Fruit fly (Drosophila melanogaster) whole organism, embryonic: ENCODE measurements around the gene CG15742.

ENCODE experiments used
- Asciz ChIP-seq: fragments of 200-800 bp; sonication (Bioruptor generic); optimal IDR thresholded peaks from 2 replicates; lab custom pipeline; 2017; ENCODE audit warnings: missing biosample characterization, mild to moderate bottlenecking, missing genetic modification characterization, missing genetic modification reagents
- CG10654 ChIP-seq: fragments of 200-800 bp; sonication (Bioruptor generic); optimal IDR thresholded peaks from 2 replicates; lab custom pipeline; 2016; ENCODE audit warnings: missing biosample characterization, missing genetic modification characterization
- CG12155 ChIP-seq: fragments of 200-800 bp; sonication (Bioruptor generic); optimal IDR thresholded peaks from 3 replicates; lab custom pipeline; 2016; ENCODE audit warnings: missing biosample characterization, missing genetic modification characterization
- CG12391 ChIP-seq: fragments of 200-800 bp; sonication (Bioruptor generic); optimal IDR thresholded peaks from 3 replicates; lab custom pipeline; 2018; ENCODE audit warnings: missing biosample characterization, mild to moderate bottlenecking, missing genetic modification characterization, moderate library complexity
- CG14050 ChIP-seq: fragments of 200-800 bp; sonication (Bioruptor generic); IDR thresholded peaks from 3 replicates; pipeline ENCODE4 v1.3.6; 2022; ENCODE audit warnings: missing biosample characterization, missing genetic modification characterization
- CG14441 ChIP-seq: fragments of 200-800 bp; sonication (Bioruptor generic); IDR thresholded peaks from 2 replicates; pipeline ENCODE4 v1.3.6; 2022; ENCODE audit warnings: missing biosample characterization, missing genetic modification characterization
- CG14710 ChIP-seq: fragments of 200-800 bp; sonication (Bioruptor generic); optimal IDR thresholded peaks from 3 replicates; lab custom pipeline; 2019; ENCODE audit warnings: missing biosample characterization, mild to moderate bottlenecking, missing genetic modification characterization, moderate library complexity
- CG1647 ChIP-seq: fragments of 200-800 bp; sonication (Bioruptor generic); optimal IDR thresholded peaks from 3 replicates; lab custom pipeline; 2016; ENCODE audit warnings: missing biosample characterization, missing genetic modification characterization
- CG16813 ChIP-seq: fragments of 200-800 bp; sonication (Bioruptor generic); IDR thresholded peaks from 3 replicates; pipeline ENCODE4 v1.3.6; 2022; ENCODE audit warnings: missing biosample characterization, missing genetic modification characterization; ENCODE audit not compliant: partially characterized antibody
- CG17829 ChIP-seq: fragments of 200-800 bp; optimal IDR thresholded peaks from 2 replicates; lab custom pipeline; 2019; ENCODE audit warnings: missing biosample characterization, mild to moderate bottlenecking, missing genetic modification characterization, moderate library complexity
- CG18011 ChIP-seq: fragments of 200-800 bp; sonication (Bioruptor generic); optimal IDR thresholded peaks from 2 replicates; lab custom pipeline; 2017; ENCODE audit warnings: missing biosample characterization, missing genetic modification characterization, mild to moderate bottlenecking, moderate library complexity, missing genotype
- CG18619 ChIP-seq: fragments of 200-800 bp; sonication (Bioruptor generic); optimal IDR thresholded peaks from 3 replicates; lab custom pipeline; 2017; ENCODE audit warnings: missing biosample characterization, mild to moderate bottlenecking, missing genetic modification characterization
- CG2120 ChIP-seq: fragments of 200-800 bp; sonication (Bioruptor generic); optimal IDR thresholded peaks from 3 replicates; lab custom pipeline; 2016; ENCODE audit warnings: missing biosample characterization, missing genetic modification characterization
- CG2889 ChIP-seq: fragments of 200-800 bp; sonication (Bioruptor generic); IDR thresholded peaks from 3 replicates; pipeline ENCODE4 v1.3.6; 2022; ENCODE audit warnings: missing biosample characterization, missing genetic modification characterization
- CG3407 ChIP-seq: fragments of 200-800 bp; sonication (Bioruptor generic); optimal IDR thresholded peaks from 2 replicates; lab custom pipeline; 2018; ENCODE audit warnings: missing biosample characterization, mild to moderate bottlenecking, missing genetic modification characterization
- CG34422 ChIP-seq: fragments of 200-800 bp; sonication (Bioruptor generic); IDR thresholded peaks from 3 replicates; pipeline ENCODE4 v1.3.6; 2022; ENCODE audit warnings: missing biosample characterization, missing genetic modification characterization
- CG4707 ChIP-seq: fragments of 200-800 bp; sonication (Bioruptor generic); optimal IDR thresholded peaks from 2 replicates; lab custom pipeline; 2018; ENCODE audit warnings: missing biosample characterization, mild to moderate bottlenecking, missing genetic modification characterization, moderate library complexity
- CG5180 ChIP-seq: fragments of 200-800 bp; sonication (Bioruptor generic); optimal IDR thresholded peaks from 3 replicates; lab custom pipeline; 2017; ENCODE audit warnings: missing biosample characterization, missing genetic modification characterization, mild to moderate bottlenecking, moderate library complexity, missing genetic modification reagents
- CG5953 ChIP-seq: fragments of 200-800 bp; sonication (Bioruptor generic); IDR thresholded peaks from 2 replicates; pipeline ENCODE4 v1.3.6; 2022; ENCODE audit warnings: missing biosample characterization, missing genetic modification characterization
- CG8944 ChIP-seq: fragments of 200-800 bp; sonication (Bioruptor generic); optimal IDR thresholded peaks from 3 replicates; lab custom pipeline; 2016; ENCODE audit warnings: missing biosample characterization, missing genetic modification characterization
- CG9609 ChIP-seq: fragments of 200-800 bp; sonication (Bioruptor generic); optimal IDR thresholded peaks from 3 replicates; lab custom pipeline; 2016; ENCODE audit warnings: missing biosample characterization, missing genetic modification characterization
- CG9817 ChIP-seq: fragments of 200-800 bp; sonication (Bioruptor generic); optimal IDR thresholded peaks from 2 replicates; lab custom pipeline; 2018; ENCODE audit warnings: missing biosample characterization, mild to moderate bottlenecking, missing genetic modification characterization, moderate library complexity
- Chrac-16 ChIP-seq: fragments of 200-800 bp; sonication (Bioruptor generic); optimal IDR thresholded peaks from 3 replicates; lab custom pipeline; 2016; ENCODE audit warnings: missing biosample characterization, missing genetic modification characterization
- CoRest ChIP-seq: fragments of 200-800 bp; sonication (Bioruptor generic); optimal IDR thresholded peaks from 3 replicates; lab custom pipeline; 2018; ENCODE audit warnings: missing biosample characterization, mild to moderate bottlenecking, missing genetic modification characterization, moderate library complexity
- D19B ChIP-seq: fragments of 200-800 bp; sonication (Bioruptor generic); optimal IDR thresholded peaks from 2 replicates; lab custom pipeline; 2017; ENCODE audit warnings: missing biosample characterization, mild to moderate bottlenecking, missing genetic modification characterization
- Dek ChIP-seq: fragments of 200-800 bp; sonication (Bioruptor generic); optimal IDR thresholded peaks from 3 replicates; lab custom pipeline; 2019; ENCODE audit warnings: missing biosample characterization, mild to moderate bottlenecking, missing genetic modification characterization, moderate library complexity
- Drgx ChIP-seq: fragments of 200-800 bp; sonication (Bioruptor generic); IDR thresholded peaks from 2 replicates; pipeline ENCODE4 v1.3.6; 2022; ENCODE audit warnings: missing biosample characterization, missing genetic modification characterization
- Ets97D ChIP-seq: fragments of 200-800 bp; sonication (Bioruptor generic); optimal IDR thresholded peaks from 3 replicates; lab custom pipeline; 2016; ENCODE audit warnings: missing biosample characterization, missing genetic modification characterization
- Fer3 ChIP-seq: fragments of 200-800 bp; sonication (Bioruptor generic); optimal IDR thresholded peaks from 2 replicates; lab custom pipeline; 2018; ENCODE audit warnings: missing biosample characterization, mild to moderate bottlenecking, missing genetic modification characterization, moderate library complexity
- Gug ChIP-seq: fragments of 200-800 bp; sonication (Bioruptor generic); IDR thresholded peaks from 4 replicates; pipeline ENCODE4 v1.3.6; 2022; ENCODE audit warnings: missing biosample characterization, missing genetic modification characterization
- Hmr ChIP-seq: fragments of 200-800 bp; sonication (Bioruptor generic); optimal IDR thresholded peaks from 3 replicates; lab custom pipeline; 2017; ENCODE audit warnings: mild to moderate bottlenecking, missing biosample characterization, missing genetic modification reagents, missing genetic modification characterization
- Hsf ChIP-seq: fragments of 200-800 bp; sonication (Bioruptor generic); optimal IDR thresholded peaks from 3 replicates; lab custom pipeline; 2016; ENCODE audit warnings: missing biosample characterization, missing genetic modification characterization
- Six4 ChIP-seq: fragments of 200-800 bp; sonication (Bioruptor generic); optimal IDR thresholded peaks from 2 replicates; lab custom pipeline; 2016; ENCODE audit warnings: missing biosample characterization, missing genetic modification characterization
- Xbp1 ChIP-seq: fragments of 200-800 bp; sonication (Bioruptor generic); optimal IDR thresholded peaks from 3 replicates; lab custom pipeline; 2016; ENCODE audit warnings: missing biosample characterization, mild to moderate bottlenecking, missing genetic modification characterization
- ase ChIP-seq: fragments of 200-800 bp; sonication (Bioruptor generic); IDR thresholded peaks from 3 replicates; pipeline ENCODE4 v1.3.6; 2022; ENCODE audit warnings: missing biosample characterization, missing genetic modification characterization
- bcd ChIP-seq: fragments of 200-800 bp; sonication (Bioruptor generic); optimal IDR thresholded peaks from 2 replicates; lab custom pipeline; 2017; ENCODE audit warnings: missing biosample characterization, mild to moderate bottlenecking, missing genetic modification characterization
- bsh ChIP-seq, 2 experiments: fragments of 200-800 bp; sonication (Bioruptor generic); optimal IDR thresholded peaks; 2 replicates each; lab custom pipeline; 2017 to 2018; ENCODE audit warnings: mild to moderate bottlenecking in 2 of 2, missing biosample characterization in 2 of 2, missing genetic modification characterization in 2 of 2, moderate library complexity in 1 of 2
- chn ChIP-seq: fragments of 200-800 bp; sonication (Bioruptor generic); optimal IDR thresholded peaks from 2 replicates; lab custom pipeline; 2016; ENCODE audit warnings: missing biosample characterization, missing genetic modification characterization
- corto ChIP-seq: fragments of 200-800 bp; sonication (Bioruptor generic); optimal IDR thresholded peaks from 2 replicates; lab custom pipeline; 2016; ENCODE audit warnings: missing biosample characterization, mild to moderate bottlenecking, missing genetic modification characterization, moderate library complexity
- ewg ChIP-seq: fragments of 200-800 bp; sonication (Bioruptor generic); optimal IDR thresholded peaks from 3 replicates; lab custom pipeline; 2017; ENCODE audit warnings: mild to moderate bottlenecking, missing biosample characterization, missing genetic modification reagents, missing genetic modification characterization
- fru ChIP-seq: fragments of >200 bp; optimal IDR thresholded peaks from 2 replicates; lab custom pipeline; 2017
- gem ChIP-seq: fragments of 200-800 bp; sonication (Bioruptor generic); optimal IDR thresholded peaks from 2 replicates; lab custom pipeline; 2019; ENCODE audit warnings: missing biosample characterization, mild to moderate bottlenecking, missing genetic modification characterization, moderate library complexity
- lilli ChIP-seq: fragments of 200-800 bp; sonication (Bioruptor generic); optimal IDR thresholded peaks from 3 replicates; lab custom pipeline; 2016; ENCODE audit warnings: missing biosample characterization, missing genetic modification characterization
- nau ChIP-seq: fragments of 200-800 bp; sonication (Bioruptor generic); optimal IDR thresholded peaks from 3 replicates; lab custom pipeline; 2017; ENCODE audit warnings: missing biosample characterization, mild to moderate bottlenecking, missing genetic modification characterization, missing genetic modification reagents
- pan ChIP-seq, 4 experiments: fragments of >200 bp in 3 of 4; fragments of 200-800 bp in 1 of 4; sonication (Bioruptor generic) in 1 of 4; optimal IDR thresholded peaks in 3 of 4; IDR thresholded peaks in 1 of 4; 2 replicates each; pipeline versions ENCODE4 v1.3.6 to Lab custom; 2017 to 2022; ENCODE audit warnings: missing biosample characterization in 2 of 4, missing genetic modification characterization in 2 of 4, mixed read lengths in 1 of 4
- pnt ChIP-seq: fragments of 200-800 bp; sonication (Bioruptor generic); optimal IDR thresholded peaks from 3 replicates; lab custom pipeline; 2016; ENCODE audit warnings: missing biosample characterization, missing genetic modification characterization
- rib ChIP-seq: fragments of 200-800 bp; sonication (Bioruptor generic); IDR thresholded peaks from 2 replicates; pipeline ENCODE4 v1.3.6; 2022; ENCODE audit warnings: missing biosample characterization, missing genetic modification characterization
- seq ChIP-seq: fragments of 200-800 bp; sonication (Bioruptor generic); IDR thresholded peaks from 2 replicates; pipeline ENCODE4 v1.3.6; 2022; ENCODE audit warnings: missing biosample characterization, missing genetic modification characterization
- slou ChIP-seq: fragments of 200-800 bp; sonication (Bioruptor generic); optimal IDR thresholded peaks from 3 replicates; lab custom pipeline; 2016; ENCODE audit warnings: missing biosample characterization, missing genetic modification characterization
- tx ChIP-seq: fragments of 200-800 bp; sonication (Bioruptor generic); optimal IDR thresholded peaks from 2 replicates; lab custom pipeline; 2016; ENCODE audit warnings: missing biosample characterization, missing genetic modification characterization

Gene CG15742

dm6 chrX:13214056-13214455 lies 44.2 kb downstream of the CG15742 start (continued):
- peak; percentile 66 for TF ChIP-seq CG12391 (tag; lab: Kevin White, UChicago)
- TF ChIP-seq rib (GFP tag; lab: Robert Waterston, UW), result no peak
- TF ChIP-seq CG9817 (tag; lab: Kevin White, UChicago), result peak; percentile 32
- TF ChIP-seq CG5180 (GFP tag; lab: Kevin White, UChicago), result peak; percentile 100
- peak; percentile 71 for TF ChIP-seq Chrac-16
- peak; percentile 69 for TF ChIP-seq pnt (GFP tag; lab: Kevin White, UChicago)
- peak; percentile 56 for TF ChIP-seq CG5953
- TF ChIP-seq corto (GFP tag; lab: Kevin White, UChicago), result no peak
- TF ChIP-seq CG34422 (GFP tag; lab: Robert Waterston, UW), result peak; percentile 73
- peak; percentile 71 for TF ChIP-seq CG8944 (GFP tag; lab: Kevin White, UChicago)
- no peak for TF ChIP-seq fru (lab: Kevin White, UChicago)
- peak; percentile 36 for TF ChIP-seq slou
- peak; percentile 64 for TF ChIP-seq CG9609 (GFP tag; lab: Kevin White, UChicago)
- peak; percentile 61 for TF ChIP-seq tx (GFP tag; lab: Kevin White, UChicago)
- TF ChIP-seq CG10654 (GFP tag; lab: Kevin White, UChicago), result peak; percentile 33
- TF ChIP-seq CG18619 (GFP tag; lab: Kevin White, UChicago), result peak; percentile 32
- TF ChIP-seq bcd (GFP tag; lab: Kevin White, UChicago), result peak; percentile 56
- TF ChIP-seq CG2120 (GFP tag; lab: Kevin White, UChicago), result peak; percentile 76
- TF ChIP-seq Asciz (GFP tag; lab: Kevin White, UChicago), result peak; percentile 31
- peak in 1 of 2 experiments; percentile 75 for TF ChIP-seq bsh (GFP tag; optimal IDR thresholded peaks at IDR 0.05; lab: Kevin White, UChicago)
- TF ChIP-seq Gug (GFP tag; lab: Robert Waterston, UW), result peak; percentile 50; the same call in 1 of the 4 replicates
- no peak for TF ChIP-seq CG16813 (GFP tag; lab: Robert Waterston, UW)
- peak; percentile 78 for TF ChIP-seq gem
- peak; percentile 38 for TF ChIP-seq Six4
- peak; percentile 62 for TF ChIP-seq CG12155 (GFP tag; lab: Kevin White, UChicago)
- TF ChIP-seq ase (GFP tag; lab: Robert Waterston, UW), result peak; percentile 67; the same call in 2 of the 3 replicates
- TF ChIP-seq chn (GFP tag; lab: Kevin White, UChicago), result peak; percentile 65
- TF ChIP-seq Dek (tag; lab: Kevin White, UChicago), result peak; percentile 54
- peak; percentile 98 for TF ChIP-seq CG18011
- peak; percentile 57 for TF ChIP-seq Fer3
- TF ChIP-seq CG1647 (GFP tag; lab: Kevin White, UChicago), result peak; percentile 0
- peak; percentile 47 for TF ChIP-seq CG17829 (tag; lab: Kevin White, UChicago)
- peak; percentile 80 for TF ChIP-seq Hsf (GFP tag; lab: Kevin White, UChicago)
- TF ChIP-seq Drgx (GFP tag; lab: Robert Waterston, UW), result peak; percentile 70
- TF ChIP-seq Xbp1 (GFP tag; lab: Kevin White, UChicago), result peak; percentile 74
- TF ChIP-seq CoRest (tag; lab: Kevin White, UChicago), result peak; percentile 60
- peak; percentile 27 for TF ChIP-seq D19B (GFP tag; lab: Kevin White, UChicago)
- peak; percentile 29; the same call in 1 of the 3 replicates for TF ChIP-seq CG14050 (GFP tag; lab: Robert Waterston, UW)
- TF ChIP-seq Ets97D (GFP tag; lab: Kevin White, UChicago), result peak; percentile 35
- TF ChIP-seq nau (GFP tag; lab: Kevin White, UChicago), result peak; percentile 43
- no peak for TF ChIP-seq pan (optimal IDR thresholded peaks at IDR 0.05; lab: Kevin White, UChicago)
- TF ChIP-seq pan (GFP tag; optimal IDR thresholded peaks at IDR 0.05 in 1 of 2, IDR thresholded peaks at IDR 0.05 in 1 of 2), result peak in 1 of 2 experiments; percentile 70
- TF ChIP-seq CG14710 (tag; lab: Kevin White, UChicago), result peak; percentile 44
- 0 out of 3 replicates have a peak, but pooled peaks have one; percentile 7 for TF ChIP-seq CG2889
- no peak; the same call in 1 of the 2 replicates for TF ChIP-seq seq (GFP tag; lab: Robert Waterston, UW)
- no peak for TF ChIP-seq CG3407 (GFP tag; lab: Kevin White, UChicago)
- TF ChIP-seq CG4707, result no peak
- TF ChIP-seq Hmr (GFP tag; lab: Kevin White, UChicago), result peak; percentile 54
- TF ChIP-seq lilli (GFP tag; lab: Kevin White, UChicago), result peak; percentile 79
- TF ChIP-seq CG14441 (GFP tag; lab: Robert Waterston, UW), result peak; percentile 73
- TF ChIP-seq ewg (GFP tag; lab: Kevin White, UChicago), result peak; percentile 27
